Worm (Caenorhabditis elegans) whole organism, early embryonic: Measurements from ENCODE around the gene Y51B9A.7.

ENCODE experiments used
- B0310.2 ChIP-seq: sonication (generic microtip); optimal IDR thresholded peaks from 2 replicates; lab custom pipeline; 2016; ENCODE audit warnings: mild to moderate bottlenecking, missing genetic modification characterization, missing compliant biosample characterization
- ama-1 ChIP-seq: fragments of 150-350 bp; optimal IDR thresholded peaks from 2 replicates; lab custom pipeline; 2014
- ceh-13 ChIP-seq: fragments of 200-800 bp; sonication (Bioruptor generic); optimal IDR thresholded peaks from 2 replicates; lab custom pipeline; 2018; ENCODE audit warnings: mild to moderate bottlenecking, missing genetic modification characterization, missing compliant biosample characterization
- ceh-36 ChIP-seq: sonication (generic microtip); optimal IDR thresholded peaks from 2 replicates; lab custom pipeline; 2016; ENCODE audit warnings: missing genetic modification characterization, inconsistent platforms, missing compliant biosample characterization
- ets-7 ChIP-seq: sonication (generic microtip); optimal IDR thresholded peaks from 2 replicates; lab custom pipeline; 2016; ENCODE audit warnings: missing genotype, missing genetic modification characterization, missing compliant biosample characterization
- flt-1 ChIP-seq: fragments of 200-800 bp; sonication (Bioruptor generic); IDR thresholded peaks from 2 replicates; pipeline ENCODE4 v1.3.6; 2022; ENCODE audit warnings: missing genetic modification characterization, missing compliant biosample characterization
- hmbx-1 ChIP-seq: sonication (generic microtip); optimal IDR thresholded peaks from 2 replicates; lab custom pipeline; 2016; ENCODE audit warnings: mild to moderate bottlenecking, missing genetic modification characterization, missing compliant biosample characterization
- hmg-4 ChIP-seq: fragments of 200-800 bp; sonication (Bioruptor generic); optimal IDR thresholded peaks from 2 replicates; lab custom pipeline; 2018; ENCODE audit warnings: mild to moderate bottlenecking, missing genetic modification characterization, missing compliant biosample characterization
- hnd-1 ChIP-seq: sonication (generic microtip); optimal IDR thresholded peaks from 2 replicates; lab custom pipeline; 2016; ENCODE audit warnings: missing genetic modification characterization, missing compliant biosample characterization
- scrt-1 ChIP-seq: fragments of 200-800 bp; sonication (Bioruptor generic); IDR thresholded peaks from 2 replicates; pipeline ENCODE4 v1.3.6; 2022; ENCODE audit warnings: missing genetic modification characterization, missing compliant biosample characterization
- sea-1 ChIP-seq: fragments of 200-800 bp; sonication (Bioruptor generic); conservative IDR thresholded peaks from 2 replicates; pipeline ENCODE4 v1.3.6; 2022; ENCODE audit warnings: missing genetic modification characterization, missing compliant biosample characterization
- tbx-11 ChIP-seq: fragments of 200-800 bp; sonication (Bioruptor generic); IDR thresholded peaks from 2 replicates; pipeline ENCODE4 v1.3.6; 2022; ENCODE audit warnings: missing genetic modification characterization, missing compliant biosample characterization
- tbx-37 ChIP-seq: fragments of 200-800 bp; sonication (Bioruptor generic); conservative IDR thresholded peaks from 2 replicates; pipeline ENCODE4 v1.3.6; 2022; ENCODE audit warnings: missing genetic modification reagents, missing genetic modification characterization, missing compliant biosample characterization
- tra-4 ChIP-seq: sonication (generic microtip); optimal IDR thresholded peaks from 2 replicates; lab custom pipeline; 2017; ENCODE audit warnings: missing genetic modification characterization, missing compliant biosample characterization

DNA sequence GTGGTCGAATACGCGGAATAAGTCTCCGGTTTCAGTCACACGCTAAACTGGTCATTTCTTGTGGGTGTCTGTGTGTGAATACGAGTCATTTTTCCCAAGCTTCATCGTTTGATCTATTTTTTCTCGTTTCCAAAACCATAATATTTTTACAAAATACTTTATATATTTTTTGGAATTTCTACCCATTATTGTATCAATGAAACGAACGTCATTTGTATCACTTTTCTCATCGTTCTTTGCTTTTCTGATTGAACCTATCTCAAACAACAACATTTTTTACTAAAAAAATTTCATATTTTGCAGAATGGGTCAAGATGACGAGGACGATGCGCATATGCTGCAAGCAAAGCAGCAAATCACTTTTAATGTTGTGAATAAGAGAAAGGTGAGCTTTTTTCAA lies 41.6 kb upstream of the Y51B9A.7 start, which contains the start of gene mel-11:
- TF ChIP-seq tbx-11 (GFP tag; lab: Robert Waterston, UW): no peak
- TF ChIP-seq ama-1 (lab: Kevin White, UChicago): no peak
- no peak for TF ChIP-seq ceh-36 (tag; lab: Kevin White, UChicago)
- TF ChIP-seq ets-7 (tag; lab: Kevin White, UChicago): no peak
- TF ChIP-seq flt-1 (GFP tag; lab: Robert Waterston, UW): no peak
- no peak for TF ChIP-seq tbx-37 (GFP tag; lab: Robert Waterston, UW)
- no peak for TF ChIP-seq scrt-1
- no peak for TF ChIP-seq sea-1 (GFP tag; lab: Robert Waterston, UW)
- no peak for TF ChIP-seq hmbx-1 (tag; lab: Kevin White, UChicago)
- no peak for TF ChIP-seq hnd-1 (tag; lab: Kevin White, UChicago)
- no peak for TF ChIP-seq tra-4 (tag; lab: Kevin White, UChicago)
- no peak for TF ChIP-seq B0310.2
- no peak for TF ChIP-seq hmg-4 (GFP tag; lab: Kevin White, UChicago)
- TF ChIP-seq ceh-13: no peak
